Comparison of ENCODE assay signal across 4 worm cellular contexts in the genomic region with DNA sequence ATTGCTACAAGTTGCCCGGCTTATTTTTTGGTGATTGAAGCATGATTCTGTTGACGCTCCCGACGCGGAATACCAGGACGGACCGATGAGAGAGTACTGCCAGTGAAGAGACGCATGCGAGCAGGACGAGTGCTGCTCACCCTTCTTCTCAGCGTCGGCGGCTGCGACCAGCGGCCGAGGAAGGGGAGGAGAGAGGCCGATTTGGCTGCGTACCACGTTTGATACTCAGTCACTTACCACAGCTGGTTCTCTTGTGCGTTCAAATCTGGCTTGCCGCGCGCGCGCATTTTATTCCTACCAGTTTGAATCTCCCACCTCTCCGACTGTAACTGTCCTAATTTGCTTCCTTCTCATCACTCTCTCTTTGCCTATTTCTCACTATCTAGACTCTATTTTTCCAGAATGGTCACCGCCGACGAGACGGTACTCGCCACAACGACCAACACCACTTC.
TF ChIP-seq lines count a peak whose summit lies in the region.

A gene (plus strand): TSS at position 402 of the 452 bp plus-strand sequence.

TF ChIP-seq in whole organism, L2 larva, 48 proteins besides CTCF, POLR2A, EP300 and RAD21 (continues in another document):
- TF ChIP-seq crh-2 (tag; optimal IDR thresholded peaks at IDR 0.05; lab: Kevin White, UChicago) (peak; percentile 57), nhr-25 (tag; optimal IDR thresholded peaks at IDR 0.05; lab: Kevin White, UChicago) (peak; percentile 18), peb-1 (tag; optimal IDR thresholded peaks at IDR 0.05; lab: Kevin White, UChicago) (no peak), fos-1 (tag; optimal IDR thresholded peaks at IDR 0.05; lab: Kevin White, UChicago) (no peak), unc-62 (GFP tag; optimal IDR thresholded peaks at IDR 0.05; lab: Kevin White, UChicago) (no peak), nhr-129 (tag; optimal IDR thresholded peaks at IDR 0.05; lab: Kevin White, UChicago) (peak; percentile 82), lin-11 (tag; optimal IDR thresholded peaks at IDR 0.05; lab: Kevin White, UChicago) (peak; percentile 74), mdl-1 (tag; optimal IDR thresholded peaks at IDR 0.05; lab: Kevin White, UChicago) (peak in 1 of 2 experiments; percentile 29), unc-39 (tag; optimal IDR thresholded peaks at IDR 0.05; lab: Kevin White, UChicago) (no peak), mab-5 (tag; optimal IDR thresholded peaks at IDR 0.05; lab: Kevin White, UChicago) (peak; percentile 53), ZK546.5 (tag; optimal IDR thresholded peaks at IDR 0.05; lab: Kevin White, UChicago) (no peak), lin-39 (tag; optimal IDR thresholded peaks at IDR 0.05; lab: Kevin White, UChicago) (no peak), nhr-23 (tag; optimal IDR thresholded peaks at IDR 0.05; lab: Kevin White, UChicago) (no peak), sma-3 (GFP tag; optimal IDR thresholded peaks at IDR 0.05; lab: Kevin White, UChicago) (peak; percentile 8), lin-13 (GFP tag; optimal IDR thresholded peaks at IDR 0.05; lab: Kevin White, UChicago) (peak; percentile 73), nhr-237 (tag; optimal IDR thresholded peaks at IDR 0.05; lab: Kevin White, UChicago) (no peak), elt-1 (tag; optimal IDR thresholded peaks at IDR 0.05; lab: Kevin White, UChicago) (no peak), skn-1 (tag; optimal IDR thresholded peaks at IDR 0.05; lab: Kevin White, UChicago) (no peak), alr-1 (tag; optimal IDR thresholded peaks at IDR 0.05; lab: Kevin White, UChicago) (no peak), aly-2 (tag; optimal IDR thresholded peaks at IDR 0.05; lab: Kevin White, UChicago) (no peak), ztf-4 (tag; optimal IDR thresholded peaks at IDR 0.05; lab: Kevin White, UChicago) (peak; percentile 13), F13H6.1 (tag; optimal IDR thresholded peaks at IDR 0.05; lab: Kevin White, UChicago) (peak; percentile 64)

TF ChIP-seq in whole organism, L4 larva, 104 proteins besides CTCF, POLR2A, EP300 and RAD21 (continues in another document):
- TF ChIP-seq gei-8 (GFP tag; optimal IDR thresholded peaks at IDR 0.05; lab: Kevin White, UChicago) (no peak), zip-11 (GFP tag; IDR thresholded peaks at IDR 0.05; lab: Robert Waterston, UW) (no peak), mep-1 (tag; optimal IDR thresholded peaks at IDR 0.05; lab: Kevin White, UChicago) (peak; percentile 97), zfp-2 (tag; optimal IDR thresholded peaks at IDR 0.05; lab: Kevin White, UChicago) (no peak), mxl-2 (GFP tag; conservative IDR thresholded peaks at IDR 0.05; lab: Robert Waterston, UW) (no peak), arid-1 (GFP tag; conservative IDR thresholded peaks at IDR 0.05; lab: Robert Waterston, UW) (0 out of 2 replicates have a peak, but pooled peaks have one; percentile 24), unc-39 (tag; optimal IDR thresholded peaks at IDR 0.05; lab: Kevin White, UChicago) (no peak), nhr-41 (GFP tag; IDR thresholded peaks at IDR 0.05; lab: Robert Waterston, UW) (no peak), nhr-28 (tag; optimal IDR thresholded peaks at IDR 0.05; lab: Kevin White, UChicago) (no peak), daf-19 (GFP tag; conservative IDR thresholded peaks at IDR 0.05; lab: Robert Waterston, UW) (no peak), ceh-28 (tag; optimal IDR thresholded peaks at IDR 0.05; lab: Kevin White, UChicago) (no peak), F37D6.2 (tag; optimal IDR thresholded peaks at IDR 0.05; lab: Kevin White, UChicago) (peak; percentile 74), Y75B8A.6 (GFP tag; IDR thresholded peaks at IDR 0.05; lab: Robert Waterston, UW) (no peak), duxl-1 (tag; optimal IDR thresholded peaks at IDR 0.05; lab: Kevin White, UChicago; ENCODE audit: poor library complexity) (peak; percentile 33), F44E2.7 (GFP tag; IDR thresholded peaks at IDR 0.05; lab: Robert Waterston, UW) (no peak), unc-130 (GFP tag; optimal IDR thresholded peaks at IDR 0.05; lab: Kevin White, UChicago) (no peak), F10B5.3 (tag; optimal IDR thresholded peaks at IDR 0.05; lab: Kevin White, UChicago) (peak; percentile 15), zag-1 (tag; optimal IDR thresholded peaks at IDR 0.05; lab: Kevin White, UChicago) (no peak), F49E8.2 (tag; optimal IDR thresholded peaks at IDR 0.05; lab: Kevin White, UChicago; ENCODE audit: borderline replicate concordance) (no peak), Y105C5A.15 (GFP tag; IDR thresholded peaks at IDR 0.05; lab: Robert Waterston, UW) (no peak), ZK337.2 (GFP tag; IDR thresholded peaks at IDR 0.05; lab: Robert Waterston, UW) (no peak), lin-29 (GFP tag; IDR thresholded peaks at IDR 0.05; lab: Robert Waterston, UW) (no peak), dmd-6 (GFP tag; IDR thresholded peaks at IDR 0.05; lab: Robert Waterston, UW) (peak; percentile 19)

TF ChIP-seq in whole organism, late embryonic, 69 proteins besides CTCF, POLR2A, EP300 and RAD21 (continues in another document):
- TF ChIP-seq zip-5 (tag; optimal IDR thresholded peaks at IDR 0.05; lab: Kevin White, UChicago) = no peak
- TF ChIP-seq madf-2 (tag; optimal IDR thresholded peaks at IDR 0.05; lab: Kevin White, UChicago) = peak; percentile 72
- TF ChIP-seq ceh-30 (tag; optimal IDR thresholded peaks at IDR 0.05; lab: Kevin White, UChicago) = no peak
- TF ChIP-seq hlh-6 (tag; optimal IDR thresholded peaks at IDR 0.05; lab: Kevin White, UChicago) = no peak
- TF ChIP-seq ceh-6 (GFP tag; optimal IDR thresholded peaks at IDR 0.05; lab: Kevin White, UChicago) = peak; percentile 5
- TF ChIP-seq ets-4 (tag; optimal IDR thresholded peaks at IDR 0.05; lab: Kevin White, UChicago) = no peak
- no peak for TF ChIP-seq fax-1 (tag; optimal IDR thresholded peaks at IDR 0.05; lab: Kevin White, UChicago)
- no peak for TF ChIP-seq elt-2 (tag; optimal IDR thresholded peaks at IDR 0.05; lab: Kevin White, UChicago)
- no peak for TF ChIP-seq tbx-7 (tag; optimal IDR thresholded peaks at IDR 0.05; lab: Kevin White, UChicago)
- TF ChIP-seq Y22D7AL.16 (tag; optimal IDR thresholded peaks at IDR 0.05; lab: Kevin White, UChicago) = no peak
- peak; percentile 2 for TF ChIP-seq ztf-16 (tag; optimal IDR thresholded peaks at IDR 0.05; lab: Kevin White, UChicago)
- peak; percentile 62 for TF ChIP-seq ceh-34 (tag; optimal IDR thresholded peaks at IDR 0.05; lab: Kevin White, UChicago)
- TF ChIP-seq syd-9 (tag; optimal IDR thresholded peaks at IDR 0.05; lab: Kevin White, UChicago) = no peak
- no peak for TF ChIP-seq fkh-10 (GFP tag; optimal IDR thresholded peaks at IDR 0.05; lab: Kevin White, UChicago)
- no peak for TF ChIP-seq pha-2 (tag; optimal IDR thresholded peaks at IDR 0.05; lab: Kevin White, UChicago)
- TF ChIP-seq hlh-8 (tag; optimal IDR thresholded peaks at IDR 0.05; lab: Kevin White, UChicago) = no peak
- TF ChIP-seq C38D4.7 (GFP tag; optimal IDR thresholded peaks at IDR 0.05; lab: Kevin White, UChicago) = no peak
- no peak for TF ChIP-seq T23F11.4 (GFP tag; optimal IDR thresholded peaks at IDR 0.05; lab: Kevin White, UChicago)
- TF ChIP-seq pat-9 (tag; optimal IDR thresholded peaks at IDR 0.05; lab: Kevin White, UChicago) = no peak
- no peak for TF ChIP-seq sox-2 (GFP tag; IDR thresholded peaks at IDR 0.05; lab: Robert Waterston, UW)
- no peak for TF ChIP-seq nhr-232 (tag; optimal IDR thresholded peaks at IDR 0.05; lab: Kevin White, UChicago)
- no peak for TF ChIP-seq che-1 (tag; optimal IDR thresholded peaks at IDR 0.05; lab: Kevin White, UChicago)
- TF ChIP-seq pha-4 (tag; optimal IDR thresholded peaks at IDR 0.05; lab: Kevin White, UChicago) = no peak
- TF ChIP-seq ceh-24 (tag; optimal IDR thresholded peaks at IDR 0.05; lab: Kevin White, UChicago) = no peak
- TF ChIP-seq K02D7.2 (tag; optimal IDR thresholded peaks at IDR 0.05; lab: Kevin White, UChicago) = no peak
- no peak for TF ChIP-seq pag-3 (tag; optimal IDR thresholded peaks at IDR 0.05; lab: Kevin White, UChicago; ENCODE audit: borderline replicate concordance)

TF ChIP-seq in whole organism, mixed stage, embryonic, 35 proteins besides CTCF, POLR2A, EP300 and RAD21:
- TF ChIP-seq ztf-11 (tag; optimal IDR thresholded peaks at IDR 0.05; lab: Kevin White, UChicago) = peak; percentile 34
- peak; percentile 78 for TF ChIP-seq cnd-1 (tag; optimal IDR thresholded peaks at IDR 0.05; lab: Kevin White, UChicago)
- TF ChIP-seq snpc-4 (tag; optimal IDR thresholded peaks at IDR 0.05; lab: Kevin White, UChicago) = no peak
- TF ChIP-seq lin-13 (tag; optimal IDR thresholded peaks at IDR 0.05; lab: Kevin White, UChicago) = peak; percentile 13
- TF ChIP-seq sptf-1 (tag; optimal IDR thresholded peaks at IDR 0.05; lab: Kevin White, UChicago) = peak; percentile 26
- TF ChIP-seq ceh-39 (tag; optimal IDR thresholded peaks at IDR 0.05; lab: Kevin White, UChicago) = peak; percentile 60
- TF ChIP-seq pha-4 (tag; optimal IDR thresholded peaks at IDR 0.05; lab: Kevin White, UChicago) = peak; percentile 68
- no peak for TF ChIP-seq elt-1 (tag; optimal IDR thresholded peaks at IDR 0.05; lab: Kevin White, UChicago; ENCODE audit: borderline replicate concordance, insufficient read depth)
- peak; percentile 71 for TF ChIP-seq unc-120 (tag; optimal IDR thresholded peaks at IDR 0.05; lab: Kevin White, UChicago; ENCODE audit: poor library complexity, severe bottlenecking)
- peak; percentile 18 for TF ChIP-seq hlh-1 (tag; optimal IDR thresholded peaks at IDR 0.05; lab: Kevin White, UChicago)
- TF ChIP-seq lsy-2 (tag; optimal IDR thresholded peaks at IDR 0.05; lab: Kevin White, UChicago) = peak; percentile 59
- peak; percentile 32 for TF ChIP-seq unc-62 (GFP tag; optimal IDR thresholded peaks at IDR 0.05; lab: Kevin White, UChicago)
- TF ChIP-seq ces-1 (GFP tag; optimal IDR thresholded peaks at IDR 0.05; lab: Kevin White, UChicago) = peak; percentile 17
- no peak for TF ChIP-seq lin-32 (GFP tag; optimal IDR thresholded peaks at IDR 0.05; lab: Kevin White, UChicago)
TF ChIP-seq in whole organism, mixed stage, embryonic: peak in this region for 11.
